Worm (Caenorhabditis elegans) whole organism, young adult: ENCODE data around the gene nhr-283.
"Not testable (repeated sequence)": the region's sequence is repeated elsewhere in the genome, so short reads cannot be mapped to it uniquely, and the experiment has no call there.

Experiments used
- B0019.2 ChIP-seq: fragments of 200-800 bp; sonication (Bioruptor generic); conservative IDR thresholded peaks from 2 replicates; pipeline ENCODE4 v1.3.6; 2022; ENCODE audit warnings: missing genetic modification reagents, missing genetic modification characterization, missing compliant biosample characterization
- B0336.3 ChIP-seq: fragments of 200-800 bp; sonication (Bioruptor generic); IDR thresholded peaks from 2 replicates; pipeline ENCODE4 v1.3.6; 2022; ENCODE audit warnings: missing genetic modification characterization, missing compliant biosample characterization
- C17E4.6 ChIP-seq: fragments of 200-800 bp; sonication (Bioruptor generic); IDR thresholded peaks from 2 replicates; pipeline ENCODE4 v1.3.6; 2022; ENCODE audit warnings: missing genetic modification reagents, missing genetic modification characterization, missing compliant biosample characterization
- D2030.7 ChIP-seq: fragments of 200-800 bp; sonication (Bioruptor generic); IDR thresholded peaks from 2 replicates; pipeline ENCODE4 v1.3.6; 2022; ENCODE audit warnings: missing genetic modification reagents, missing genetic modification characterization, missing compliant biosample characterization
- F39B2.1 ChIP-seq: fragments of 200-800 bp; sonication (Bioruptor generic); IDR thresholded peaks from 2 replicates; pipeline ENCODE4 v1.3.6; 2022; ENCODE audit warnings: missing genetic modification reagents, missing genetic modification characterization, missing compliant biosample characterization
- F57C9.4 ChIP-seq: sonication (generic microtip); optimal IDR thresholded peaks from 2 replicates; lab custom pipeline; 2017; ENCODE audit warnings: mild to moderate bottlenecking, missing genetic modification characterization, missing compliant biosample characterization
- Y53F4B.3 ChIP-seq: fragments of 200-800 bp; sonication (Bioruptor generic); IDR thresholded peaks from 2 replicates; pipeline ENCODE4 v1.3.6; 2022; ENCODE audit warnings: missing genetic modification reagents, missing genetic modification characterization, missing compliant biosample characterization
- Y53G8AR.9 ChIP-seq: fragments of 200-800 bp; sonication (Bioruptor generic); conservative IDR thresholded peaks from 2 replicates; pipeline ENCODE4 v1.3.6; 2022; ENCODE audit warnings: missing genetic modification reagents, missing genetic modification characterization, missing compliant biosample characterization
- Y56A3A.18 ChIP-seq: fragments of 200-800 bp; sonication (Bioruptor generic); IDR thresholded peaks from 2 replicates; pipeline ENCODE4 v1.3.6; 2022; ENCODE audit warnings: missing genetic modification reagents, missing genetic modification characterization, missing compliant biosample characterization
- aptf-3 ChIP-seq: fragments of 200-800 bp; sonication (Bioruptor generic); IDR thresholded peaks from 2 replicates; pipeline ENCODE4 v1.3.6; 2022; ENCODE audit warnings: missing genetic modification characterization, missing compliant biosample characterization
- bed-1 ChIP-seq: fragments of 200-800 bp; sonication (Bioruptor generic); IDR thresholded peaks from 2 replicates; pipeline ENCODE4 v1.3.6; 2022; ENCODE audit warnings: missing genetic modification reagents, missing genetic modification characterization, missing compliant biosample characterization
- bed-2 ChIP-seq: fragments of 200-800 bp; sonication (Bioruptor generic); IDR thresholded peaks from 2 replicates; pipeline ENCODE4 v1.3.6; 2022; ENCODE audit warnings: missing genetic modification reagents, missing genetic modification characterization, missing compliant biosample characterization
- cebp-1 ChIP-seq, 2 experiments: fragments of 200-800 bp in 1 of 2; sonication (Bioruptor generic) in 1 of 2; sonication (generic microtip) in 1 of 2; IDR thresholded peaks in 1 of 2; optimal IDR thresholded peaks in 1 of 2; 2 replicates each; pipeline versions ENCODE4 v1.3.6 to Lab custom; 2017 to 2022; ENCODE audit warnings: missing compliant biosample characterization in 2 of 2, missing genetic modification characterization in 2 of 2, mild to moderate bottlenecking in 1 of 2, missing genetic modification reagents in 1 of 2, moderate library complexity in 1 of 2
- ceh-100 ChIP-seq: fragments of 200-800 bp; sonication (Bioruptor generic); IDR thresholded peaks from 2 replicates; pipeline ENCODE4 v1.3.6; 2022; ENCODE audit warnings: missing genetic modification reagents, missing genetic modification characterization, missing compliant biosample characterization
- ceh-58 ChIP-seq: fragments of 200-800 bp; sonication (Bioruptor generic); IDR thresholded peaks from 2 replicates; pipeline ENCODE4 v1.3.6; 2022; ENCODE audit warnings: missing genetic modification characterization, missing compliant biosample characterization
- ceh-91 ChIP-seq: fragments of 200-800 bp; sonication (Bioruptor generic); IDR thresholded peaks from 2 replicates; pipeline ENCODE4 v1.3.6; 2022; ENCODE audit warnings: missing genetic modification reagents, missing genetic modification characterization, missing compliant biosample characterization
- dox-1 ChIP-seq: fragments of 200-800 bp; sonication (Bioruptor generic); IDR thresholded peaks from 2 replicates; pipeline ENCODE4 v1.3.6; 2022; ENCODE audit warnings: missing genetic modification reagents, missing genetic modification characterization, missing compliant biosample characterization
- dpff-1 ChIP-seq: sonication (generic microtip); optimal IDR thresholded peaks from 2 replicates; lab custom pipeline; 2017; ENCODE audit warnings: mild to moderate bottlenecking, missing genetic modification characterization, missing compliant biosample characterization
- efl-1 ChIP-seq: fragments of 150-350 bp; optimal IDR thresholded peaks from 2 replicates; lab custom pipeline; 2014; ENCODE audit warnings: missing biosample characterization, missing genetic modification reagents, missing genetic modification characterization
- egl-18 ChIP-seq: fragments of 200-800 bp; sonication (Bioruptor generic); IDR thresholded peaks from 2 replicates; pipeline ENCODE4 v1.3.6; 2022; ENCODE audit warnings: missing genetic modification reagents, missing genetic modification characterization, missing compliant biosample characterization
- egl-44 ChIP-seq: fragments of 200-800 bp; sonication (Bioruptor generic); IDR thresholded peaks from 2 replicates; pipeline ENCODE4 v1.3.6; 2022; ENCODE audit warnings: missing genetic modification reagents, missing genetic modification characterization, missing compliant biosample characterization
- egrh-3 ChIP-seq: fragments of 200-800 bp; sonication (Bioruptor generic); IDR thresholded peaks from 2 replicates; pipeline ENCODE4 v1.3.6; 2022; ENCODE audit warnings: missing genetic modification reagents, missing genetic modification characterization, missing compliant biosample characterization
- hmg-1.2 ChIP-seq: fragments of 200-800 bp; sonication (Bioruptor generic); IDR thresholded peaks from 2 replicates; pipeline ENCODE4 v1.3.6; 2022; ENCODE audit warnings: missing genetic modification reagents, missing genetic modification characterization, missing compliant biosample characterization
- hmg-20 ChIP-seq: fragments of 200-800 bp; sonication (Bioruptor generic); IDR thresholded peaks from 2 replicates; pipeline ENCODE4 v1.3.6; 2022; ENCODE audit warnings: missing genetic modification reagents, missing genetic modification characterization, missing compliant biosample characterization
- hrde-1 ChIP-seq: sonication (generic microtip); optimal IDR thresholded peaks from 2 replicates; lab custom pipeline; 2016; ENCODE audit warnings: missing genetic modification characterization, mild to moderate bottlenecking, missing compliant biosample characterization, moderate library complexity, missing genotype, missing genetic modification reagents, borderline replicate concordance
- hsf-1 ChIP-seq: fragments of 200-800 bp; sonication (Bioruptor generic); IDR thresholded peaks from 2 replicates; pipeline ENCODE4 v1.3.6; 2022; ENCODE audit warnings: missing genetic modification reagents, missing genetic modification characterization, missing compliant biosample characterization
- let-607 ChIP-seq, 2 experiments: fragments of 200-800 bp in 1 of 2; sonication (Bioruptor generic) in 1 of 2; sonication (generic microtip) in 1 of 2; optimal IDR thresholded peaks; 2 replicates each; lab custom pipeline; 2016 to 2018; ENCODE audit warnings: mild to moderate bottlenecking in 2 of 2, missing compliant biosample characterization in 2 of 2, missing genetic modification characterization in 2 of 2, moderate library complexity in 2 of 2, missing genotype in 1 of 2
- lin-26 ChIP-seq: fragments of 200-800 bp; sonication (Bioruptor generic); IDR thresholded peaks from 2 replicates; pipeline ENCODE4 v1.3.6; 2022; ENCODE audit warnings: missing genetic modification reagents, missing genetic modification characterization, missing compliant biosample characterization
- lir-1 ChIP-seq: fragments of 200-800 bp; sonication (Bioruptor generic); conservative IDR thresholded peaks from 2 replicates; pipeline ENCODE4 v1.3.6; 2022; ENCODE audit warnings: missing genetic modification reagents, missing genetic modification characterization, missing compliant biosample characterization
- madf-3 ChIP-seq: fragments of 200-800 bp; sonication (Bioruptor generic); IDR thresholded peaks from 2 replicates; pipeline ENCODE4 v1.3.6; 2022; ENCODE audit warnings: missing genetic modification reagents, missing genetic modification characterization, missing compliant biosample characterization
- madf-6 ChIP-seq: fragments of 200-800 bp; sonication (Bioruptor generic); IDR thresholded peaks from 2 replicates; pipeline ENCODE4 v1.3.6; 2022; ENCODE audit warnings: missing genetic modification reagents, missing genetic modification characterization, missing compliant biosample characterization
- madf-8 ChIP-seq: fragments of 200-800 bp; sonication (Bioruptor generic); conservative IDR thresholded peaks from 2 replicates; pipeline ENCODE4 v1.3.6; 2022; ENCODE audit warnings: missing genetic modification reagents, missing genetic modification characterization, missing compliant biosample characterization
- mcd-1 ChIP-seq: fragments of 200-800 bp; sonication (Bioruptor generic); IDR thresholded peaks from 2 replicates; pipeline ENCODE4 v1.3.6; 2022; ENCODE audit warnings: missing genetic modification reagents, missing genetic modification characterization, missing compliant biosample characterization
- mes-4 ChIP-seq: sonication (generic microtip); optimal IDR thresholded peaks from 2 replicates; lab custom pipeline; 2016; ENCODE audit warnings: missing genotype, missing genetic modification characterization, missing compliant biosample characterization
- nfya-1 ChIP-seq: sonication (generic microtip); optimal IDR thresholded peaks from 2 replicates; lab custom pipeline; 2017; ENCODE audit warnings: antibody characterized with exemption, missing compliant biosample characterization, missing genetic modification characterization, borderline replicate concordance; ENCODE audit not compliant: insufficient read depth
- nfyb-1 ChIP-seq: fragments of 200-800 bp; sonication (Bioruptor generic); IDR thresholded peaks from 2 replicates; pipeline ENCODE4 v1.3.6; 2022; ENCODE audit warnings: missing genetic modification reagents, missing genetic modification characterization, missing compliant biosample characterization
- rcor-1 ChIP-seq: fragments of 200-800 bp; sonication (Bioruptor generic); IDR thresholded peaks from 2 replicates; pipeline ENCODE4 v1.3.6; 2022; ENCODE audit warnings: missing genetic modification reagents, missing genetic modification characterization, missing compliant biosample characterization
- rpc-1 ChIP-seq, 2 experiments: fragments of 150-350 bp in 1 of 2; sonication (generic microtip) in 1 of 2; optimal IDR thresholded peaks; 2 replicates each; lab custom pipeline; 2014 to 2018; ENCODE audit warnings: missing biosample characterization in 1 of 2, missing genetic modification characterization in 1 of 2, missing genetic modification reagents in 1 of 2, missing genotype in 1 of 2
- sea-2 ChIP-seq: fragments of 200-800 bp; sonication (Bioruptor generic); IDR thresholded peaks from 2 replicates; pipeline ENCODE4 v1.3.6; 2022; ENCODE audit warnings: missing genetic modification characterization, missing compliant biosample characterization
- tbp1 ChIP-seq: fragments of 200-800 bp; sonication (Bioruptor generic); optimal IDR thresholded peaks from 2 replicates; lab custom pipeline; 2018; ENCODE audit warnings: mild to moderate bottlenecking, missing genetic modification characterization, missing compliant biosample characterization
- ztf-18 ChIP-seq: sonication (generic microtip); optimal IDR thresholded peaks from 2 replicates; lab custom pipeline; 2016; ENCODE audit warnings: missing genotype, mild to moderate bottlenecking, missing genetic modification characterization, missing compliant biosample characterization
- ztf-25 ChIP-seq: fragments of 200-800 bp; sonication (Bioruptor generic); IDR thresholded peaks from 2 replicates; pipeline ENCODE4 v1.3.6; 2022; ENCODE audit warnings: missing genetic modification reagents, missing genetic modification characterization, missing compliant biosample characterization
- ztf-28 ChIP-seq: fragments of 200-800 bp; sonication (Bioruptor generic); IDR thresholded peaks from 2 replicates; pipeline ENCODE4 v1.3.6; 2022; ENCODE audit warnings: missing genetic modification reagents, missing genetic modification characterization, missing compliant biosample characterization

nhr-283 gene

ce11 chrV:15773141-15773540 is 3.4 kb downstream of the nhr-283 start, which contains the start of gene nhr-60 (continued):
- TF ChIP-seq dpff-1 (tag; lab: Kevin White, UChicago) (no peak), let-607 (tag; optimal IDR thresholded peaks at IDR 0.05; lab: Kevin White, UChicago) (no peak), F57C9.4 (no peak), B0336.3 (GFP tag; lab: Robert Waterston, UW) (no peak), ztf-25 (GFP tag; lab: Robert Waterston, UW) (no peak)

ce11 chrV:15769072-15769471 is 7.5 kb downstream of the nhr-283 start, which contains the start of gene F57A10.4:
Gene F57A10.4 (plus strand): TSS chrV:15769438.
- TF ChIP-seq dox-1 (GFP tag; lab: Robert Waterston, UW) (no peak), madf-6 (GFP tag; lab: Robert Waterston, UW) (peak; percentile 38; the same call in 1 of the 2 replicates), ceh-91 (GFP tag; lab: Robert Waterston, UW) (peak; percentile 29; the same call in 1 of the 2 replicates), nfya-1 (no peak), ztf-18 (tag; lab: Kevin White, UChicago) (peak; percentile 35), D2030.7 (GFP tag; lab: Robert Waterston, UW) (peak; percentile 46; the same call in 1 of the 2 replicates), efl-1 (peak; percentile 45), ceh-100 (GFP tag; lab: Robert Waterston, UW) (peak; percentile 85), B0336.3 (GFP tag; lab: Robert Waterston, UW) (no peak), mcd-1 (peak; percentile 36; the same call in 1 of the 2 replicates)

ce11 chrV:15767385-15767784 is 9.2 kb downstream of the nhr-283 start:
- TF ChIP-seq lir-1 (GFP tag; lab: Robert Waterston, UW) (0 out of 2 replicates have a peak, but pooled peaks have one; percentile 37), mes-4 (peak; percentile 22), madf-8 (peak; percentile 39), hmg-1.2 (GFP tag; lab: Robert Waterston, UW) (peak; percentile 65), hrde-1 (tag; lab: Kevin White, UChicago) (peak; percentile 17), sea-2 (0 out of 2 replicates have a peak, but pooled peaks have one; percentile 60), bed-2 (GFP tag; lab: Robert Waterston, UW) (peak; percentile 85), C17E4.6 (peak; percentile 84), B0019.2 (GFP tag; lab: Robert Waterston, UW) (peak; percentile 53), tbp1 (GFP tag; lab: Kevin White, UChicago) (peak; percentile 82), lin-26 (GFP tag; lab: Robert Waterston, UW) (peak; percentile 99), Y56A3A.18 (GFP tag; lab: Robert Waterston, UW) (peak; percentile 66), hmg-20 (peak; percentile 75), Y53F4B.3 (GFP tag; lab: Robert Waterston, UW) (peak; percentile 76), nfyb-1 (peak; percentile 87), cebp-1 (GFP tag; IDR thresholded peaks at IDR 0.05; lab: Robert Waterston, UW) (peak; percentile 59), ztf-18 (tag; lab: Kevin White, UChicago) (peak; percentile 80), madf-6 (GFP tag; lab: Robert Waterston, UW) (peak; percentile 79), rpc-1 (tag; optimal IDR thresholded peaks at IDR 0.05; lab: Kevin White, UChicago) (peak; percentile 61), ztf-28 (GFP tag; lab: Robert Waterston, UW) (peak; percentile 77; the same call in 1 of the 2 replicates), rcor-1 (GFP tag; lab: Robert Waterston, UW) (peak; percentile 80), bed-1 (GFP tag; lab: Robert Waterston, UW) (peak; percentile 84; the same call in 1 of the 2 replicates), aptf-3 (GFP tag; lab: Robert Waterston, UW) (peak; percentile 95; the same call in 1 of the 2 replicates), hsf-1 (peak; percentile 69), egl-44 (GFP tag; lab: Robert Waterston, UW) (peak; percentile 95), F39B2.1 (peak; percentile 74), B0336.3 (GFP tag; lab: Robert Waterston, UW) (0 out of 2 replicates have a peak, but pooled peaks have one; percentile 30), ceh-58 (GFP tag; lab: Robert Waterston, UW) (peak; percentile 91), egrh-3 (GFP tag; lab: Robert Waterston, UW) (peak; percentile 41; the same call in 1 of the 2 replicates), Y53G8AR.9 (GFP tag; lab: Robert Waterston, UW) (peak; percentile 84), madf-3 (GFP tag; lab: Robert Waterston, UW) (peak; percentile 81), egl-18 (GFP tag; lab: Robert Waterston, UW) (0 out of 2 replicates have a peak, but pooled peaks have one; percentile 29)
- not testable (repeated sequence) for TF ChIP-seq cebp-1 (tag; optimal IDR thresholded peaks at IDR 0.05; lab: Kevin White, UChicago); rpc-1 (optimal IDR thresholded peaks at IDR 0.05; lab: Kevin White, UChicago)
